Worm (Caenorhabditis elegans) whole organism, early embryonic: ENCODE data around the gene lgc-29.

ENCODE experiments used
- B0310.2 ChIP-seq: sonication (generic microtip); optimal IDR thresholded peaks from 2 replicates; lab custom pipeline; 2016; ENCODE audit warnings: mild to moderate bottlenecking, missing genetic modification characterization, missing compliant biosample characterization
- F13C5.2 ChIP-seq: sonication (generic microtip); optimal IDR thresholded peaks from 2 replicates; lab custom pipeline; 2017; ENCODE audit warnings: mild to moderate bottlenecking, missing genetic modification characterization, inconsistent platforms, missing compliant biosample characterization
- aly-1 ChIP-seq: sonication (generic microtip); optimal IDR thresholded peaks from 2 replicates; lab custom pipeline; 2016; ENCODE audit warnings: missing genetic modification characterization, missing compliant biosample characterization
- ama-1 ChIP-seq: fragments of 150-350 bp; optimal IDR thresholded peaks from 2 replicates; lab custom pipeline; 2014
- ceh-13 ChIP-seq: fragments of 200-800 bp; sonication (Bioruptor generic); optimal IDR thresholded peaks from 2 replicates; lab custom pipeline; 2018; ENCODE audit warnings: mild to moderate bottlenecking, missing genetic modification characterization, missing compliant biosample characterization
- ceh-36 ChIP-seq: sonication (generic microtip); optimal IDR thresholded peaks from 2 replicates; lab custom pipeline; 2016; ENCODE audit warnings: missing genetic modification characterization, inconsistent platforms, missing compliant biosample characterization
- ets-7 ChIP-seq: sonication (generic microtip); optimal IDR thresholded peaks from 2 replicates; lab custom pipeline; 2016; ENCODE audit warnings: missing genotype, missing genetic modification characterization, missing compliant biosample characterization
- flt-1 ChIP-seq: fragments of 200-800 bp; sonication (Bioruptor generic); IDR thresholded peaks from 2 replicates; pipeline ENCODE4 v1.3.6; 2022; ENCODE audit warnings: missing genetic modification characterization, missing compliant biosample characterization
- hmbx-1 ChIP-seq: sonication (generic microtip); optimal IDR thresholded peaks from 2 replicates; lab custom pipeline; 2016; ENCODE audit warnings: mild to moderate bottlenecking, missing genetic modification characterization, missing compliant biosample characterization
- hmg-4 ChIP-seq: fragments of 200-800 bp; sonication (Bioruptor generic); optimal IDR thresholded peaks from 2 replicates; lab custom pipeline; 2018; ENCODE audit warnings: mild to moderate bottlenecking, missing genetic modification characterization, missing compliant biosample characterization
- hnd-1 ChIP-seq: sonication (generic microtip); optimal IDR thresholded peaks from 2 replicates; lab custom pipeline; 2016; ENCODE audit warnings: missing genetic modification characterization, missing compliant biosample characterization
- pes-1 ChIP-seq: fragments of 200-800 bp; sonication (Bioruptor generic); IDR thresholded peaks from 2 replicates; pipeline ENCODE4 v1.3.6; 2022; ENCODE audit warnings: missing genetic modification reagents, missing genetic modification characterization, missing compliant biosample characterization
- scrt-1 ChIP-seq: fragments of 200-800 bp; sonication (Bioruptor generic); IDR thresholded peaks from 2 replicates; pipeline ENCODE4 v1.3.6; 2022; ENCODE audit warnings: missing genetic modification characterization, missing compliant biosample characterization
- sea-1 ChIP-seq: fragments of 200-800 bp; sonication (Bioruptor generic); conservative IDR thresholded peaks from 2 replicates; pipeline ENCODE4 v1.3.6; 2022; ENCODE audit warnings: missing genetic modification characterization, missing compliant biosample characterization
- tbx-11 ChIP-seq: fragments of 200-800 bp; sonication (Bioruptor generic); IDR thresholded peaks from 2 replicates; pipeline ENCODE4 v1.3.6; 2022; ENCODE audit warnings: missing genetic modification characterization, missing compliant biosample characterization
- tbx-37 ChIP-seq: fragments of 200-800 bp; sonication (Bioruptor generic); conservative IDR thresholded peaks from 2 replicates; pipeline ENCODE4 v1.3.6; 2022; ENCODE audit warnings: missing genetic modification reagents, missing genetic modification characterization, missing compliant biosample characterization
- tra-4 ChIP-seq: sonication (generic microtip); optimal IDR thresholded peaks from 2 replicates; lab custom pipeline; 2017; ENCODE audit warnings: missing genetic modification characterization, missing compliant biosample characterization

The lgc-29 gene

DNA sequence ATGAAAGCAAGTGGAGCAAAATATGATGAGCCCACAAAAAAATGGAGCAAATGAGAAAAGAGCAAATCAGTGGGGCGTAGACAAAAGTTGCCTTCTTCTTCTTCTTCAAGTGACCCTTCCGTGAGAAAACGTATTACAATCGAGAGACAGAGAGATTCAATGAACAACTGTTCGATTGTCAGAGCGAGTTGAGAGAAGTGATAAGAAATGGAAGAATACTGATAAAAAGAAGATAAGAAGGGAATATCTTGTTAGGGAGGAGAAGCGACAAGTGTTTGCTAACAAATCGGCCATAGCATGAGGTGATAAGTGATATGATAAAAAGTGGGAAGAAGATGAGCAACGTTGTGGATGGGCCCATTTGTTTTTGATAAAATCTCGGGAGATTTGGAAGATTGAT, 18.5 kb downstream of the lgc-29 start:
- no peak for TF ChIP-seq ets-7

DNA sequence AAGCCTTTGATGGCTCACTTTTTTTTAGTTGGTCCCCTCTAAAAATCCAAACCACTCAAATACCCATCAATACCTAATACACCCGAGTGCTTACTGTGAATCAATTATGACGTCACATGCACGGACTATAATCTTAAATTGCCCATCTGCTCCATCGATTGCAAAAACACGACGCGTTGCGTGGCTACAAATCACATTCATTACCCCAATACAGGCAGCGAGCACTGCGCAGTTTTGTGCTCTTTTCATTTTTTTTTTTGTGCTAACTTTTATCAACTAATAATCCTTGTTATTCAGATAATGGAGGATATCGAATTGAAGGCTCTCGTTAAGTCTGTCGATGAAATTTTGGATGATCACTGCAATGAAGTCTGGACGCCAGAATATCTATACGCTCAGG, 21.3 kb downstream of the lgc-29 start, which contains the start of gene Y45G5AM.5:
Gene Y45G5AM.5 (plus strand): TSS at position 301 of the 400 bp plus-strand sequence.
- no peak for TF ChIP-seq ceh-36 (tag; lab: Kevin White, UChicago)
- no peak for TF ChIP-seq hmbx-1
- no peak for TF ChIP-seq F13C5.2
- no peak for TF ChIP-seq hmg-4 (GFP tag; lab: Kevin White, UChicago)
- no peak for TF ChIP-seq aly-1 (tag; lab: Kevin White, UChicago)
- no peak for TF ChIP-seq tbx-11
- TF ChIP-seq tbx-37 (GFP tag; lab: Robert Waterston, UW), result no peak
- no peak for TF ChIP-seq pes-1

DNA sequence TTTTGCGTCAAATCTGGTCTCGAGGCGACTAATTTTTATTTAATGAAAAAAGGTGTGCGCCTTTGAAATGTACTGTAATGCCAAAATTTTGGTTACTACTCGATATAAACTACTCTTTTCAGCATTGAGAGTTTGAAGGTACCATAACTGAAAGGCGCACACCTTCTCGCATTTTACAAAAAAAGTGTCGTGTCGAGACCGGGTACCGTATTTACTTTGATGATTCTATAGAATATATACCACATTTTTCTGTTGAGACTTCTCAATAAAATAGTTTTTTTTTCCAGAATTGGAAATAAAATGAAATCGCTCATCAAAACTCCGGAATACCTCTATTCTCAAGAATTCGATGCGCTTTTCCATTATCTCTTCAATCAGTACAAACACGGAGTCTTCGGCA, 24.1 kb downstream of the lgc-29 start, which contains the start of gene Y45G5AM.4:
Gene Y45G5AM.4 (plus strand): TSS at position 301 of the 400 bp plus-strand sequence.
- TF ChIP-seq B0310.2, result no peak
- no peak for TF ChIP-seq scrt-1 (GFP tag; lab: Robert Waterston, UW)

DNA sequence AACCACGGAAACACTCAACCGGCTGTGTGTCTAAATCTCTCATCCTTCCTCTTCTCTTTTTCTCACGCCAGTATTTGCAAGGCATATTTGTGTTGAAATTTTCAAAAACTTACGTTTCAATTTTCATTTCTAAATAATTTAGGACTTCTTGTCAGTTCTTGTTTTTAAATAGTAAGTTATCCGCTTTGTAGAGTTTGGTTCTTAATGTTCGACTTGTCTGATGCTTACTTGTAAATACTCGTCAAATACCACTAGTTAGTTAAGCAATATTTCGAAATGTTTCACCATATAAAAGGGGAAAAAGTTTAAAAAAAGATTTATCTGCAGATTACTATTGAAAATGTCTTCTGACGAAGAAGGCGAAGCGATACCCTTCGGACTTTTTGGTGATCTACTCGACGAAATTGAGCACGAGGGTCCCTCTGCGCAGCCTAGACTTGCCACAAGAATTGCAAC, 25.7 kb downstream of the lgc-29 start, which contains the start of gene Y45G5AM.3:
Gene Y45G5AM.3 (plus strand): TSS at position 51 of the 456 bp plus-strand sequence.
- TF ChIP-seq ceh-36 (tag; lab: Kevin White, UChicago) (no peak), tbx-37 (GFP tag; lab: Robert Waterston, UW) (no peak), hnd-1 (no peak), ceh-13 (GFP tag; lab: Kevin White, UChicago) (no peak), tra-4 (tag; lab: Kevin White, UChicago) (no peak), hmbx-1 (no peak), F13C5.2 (no peak), pes-1 (no peak)

DNA sequence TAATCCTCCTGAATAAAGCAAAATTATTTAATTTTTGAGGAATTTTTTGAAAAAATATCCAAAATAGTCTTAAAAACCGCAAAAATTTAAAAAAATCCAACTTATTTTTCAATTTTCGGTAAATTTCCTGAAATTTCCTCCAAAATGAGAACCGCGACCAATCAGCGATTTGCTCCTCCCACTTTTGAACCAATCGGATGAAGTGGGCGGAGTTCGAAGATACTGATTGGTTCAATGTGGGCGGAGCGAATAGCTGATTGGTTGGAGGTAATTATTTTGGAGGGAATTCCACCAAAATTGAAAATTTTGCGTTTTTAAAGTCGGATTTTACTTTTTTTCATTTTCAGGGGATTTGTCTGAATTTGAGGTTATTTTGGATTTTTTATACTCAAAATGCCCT, 29.3 kb downstream of the lgc-29 start:
- no peak for TF ChIP-seq flt-1 (GFP tag; lab: Robert Waterston, UW)
- no peak for TF ChIP-seq pes-1
- no peak for TF ChIP-seq ceh-36 (tag; lab: Kevin White, UChicago)

DNA sequence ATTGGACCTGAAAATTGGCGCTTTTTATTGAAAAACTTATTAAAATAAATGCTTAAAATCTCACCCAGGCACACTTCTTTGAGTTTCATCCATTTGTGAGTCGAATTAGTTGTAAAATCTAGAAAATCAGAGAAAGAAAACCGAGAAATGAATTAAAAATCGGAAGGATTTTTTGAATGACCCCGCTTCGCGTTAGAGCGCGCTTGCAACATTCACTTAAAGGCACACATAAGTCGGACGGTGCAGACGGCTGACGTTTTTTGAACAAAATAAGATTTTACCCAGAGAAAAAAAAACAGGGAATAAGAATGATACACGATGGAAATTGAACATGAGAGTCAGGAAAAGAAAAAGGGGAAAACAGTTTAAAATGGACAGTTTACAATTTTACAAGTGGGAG, 30.9 kb downstream of the lgc-29 start:
- TF ChIP-seq tbx-11, result no peak
- no peak for TF ChIP-seq hmg-4 (GFP tag; lab: Kevin White, UChicago)
- TF ChIP-seq ama-1 (lab: Kevin White, UChicago), result no peak
- no peak for TF ChIP-seq ets-7
- TF ChIP-seq tra-4 (tag; lab: Kevin White, UChicago), result no peak
- TF ChIP-seq pes-1, result no peak
- no peak for TF ChIP-seq flt-1 (GFP tag; lab: Robert Waterston, UW)
- TF ChIP-seq ceh-13 (GFP tag; lab: Kevin White, UChicago), result no peak
- TF ChIP-seq scrt-1 (GFP tag; lab: Robert Waterston, UW), result no peak
- no peak for TF ChIP-seq ceh-36 (tag; lab: Kevin White, UChicago)
- no peak for TF ChIP-seq tbx-37 (GFP tag; lab: Robert Waterston, UW)
- TF ChIP-seq F13C5.2, result no peak
- TF ChIP-seq B0310.2, result no peak
- no peak for TF ChIP-seq aly-1 (tag; lab: Kevin White, UChicago)
- TF ChIP-seq sea-1 (GFP tag; lab: Robert Waterston, UW), result no peak
- no peak for TF ChIP-seq hmbx-1
- TF ChIP-seq hnd-1, result no peak

DNA sequence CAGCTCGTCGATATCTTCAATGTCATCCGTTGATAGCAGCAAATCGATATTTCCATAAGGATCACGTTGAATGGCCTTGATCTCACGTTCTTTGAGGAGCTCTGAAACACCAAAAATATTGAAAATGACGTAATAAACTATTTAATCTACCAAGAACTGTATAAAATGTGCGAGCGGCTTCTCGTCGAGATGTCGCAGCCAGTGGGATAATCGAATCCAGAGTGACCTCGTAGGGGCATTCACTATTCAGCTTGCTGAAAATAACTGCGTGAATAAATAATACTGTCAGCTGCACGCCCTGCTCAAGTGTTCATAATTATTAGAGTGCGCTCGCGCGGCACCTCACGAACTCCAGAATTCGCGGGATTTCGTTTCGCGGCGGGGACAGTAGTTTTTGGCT, 31.4 kb downstream of the lgc-29 start, which contains the start of gene Y45G5AM.7:
Gene Y45G5AM.7 (minus strand): TSS at position 101 of the 400 bp plus-strand sequence.
- TF ChIP-seq aly-1 (tag; lab: Kevin White, UChicago), result no peak

DNA sequence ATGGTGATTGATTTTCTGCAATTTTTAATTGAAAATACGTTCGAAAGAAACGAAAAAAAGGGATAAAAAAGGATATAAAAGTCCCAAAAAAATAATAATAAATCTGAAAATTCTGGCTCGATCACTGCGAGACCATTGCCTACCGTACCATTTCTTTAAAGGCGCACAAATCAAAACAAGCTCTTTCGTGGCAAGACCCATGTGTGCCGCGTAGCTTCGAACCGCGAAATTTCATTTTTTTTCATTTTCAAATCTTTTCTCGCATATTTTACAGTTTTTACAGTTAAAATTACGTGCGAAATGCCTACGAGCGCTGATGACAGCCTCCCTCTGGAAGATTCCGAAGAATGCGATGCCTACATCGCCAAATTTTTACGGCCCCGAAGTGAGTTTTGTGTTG, 36.8 kb downstream of the lgc-29 start, which contains the start of the genes coh-4 and pid-5:
Gene coh-4 (minus strand): TSS at position 17 of the 400 bp plus-strand sequence.
Gene pid-5 (plus strand): TSS at position 259 of the 400 bp plus-strand sequence.
- TF ChIP-seq pes-1 (no peak), aly-1 (tag; lab: Kevin White, UChicago) (no peak), ama-1 (lab: Kevin White, UChicago) (no peak), tra-4 (tag; lab: Kevin White, UChicago) (no peak), hnd-1 (no peak), tbx-37 (GFP tag; lab: Robert Waterston, UW) (no peak), ceh-13 (GFP tag; lab: Kevin White, UChicago) (no peak), sea-1 (GFP tag; lab: Robert Waterston, UW) (no peak), hmg-4 (GFP tag; lab: Kevin White, UChicago) (no peak), scrt-1 (GFP tag; lab: Robert Waterston, UW) (no peak), ets-7 (no peak), hmbx-1 (no peak), B0310.2 (no peak)

DNA sequence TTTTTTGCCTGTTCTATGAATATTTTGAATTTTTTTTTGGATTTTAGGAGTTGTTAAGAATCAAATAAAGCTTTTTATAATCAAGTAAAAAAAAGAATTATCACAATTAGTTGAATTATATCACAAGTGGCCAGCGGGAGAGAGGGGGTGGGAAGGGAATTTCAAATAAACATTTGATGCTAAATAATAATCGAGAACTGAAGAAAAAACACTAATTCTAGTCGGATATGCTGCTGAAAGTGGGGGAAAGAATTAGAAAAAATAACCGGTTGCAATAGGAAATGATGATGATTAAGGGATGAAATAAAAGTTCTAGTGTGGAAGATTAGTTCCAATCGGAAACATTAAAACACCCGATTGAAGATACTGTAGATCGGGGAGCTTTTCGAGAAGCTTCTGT, 42.5 kb downstream of the lgc-29 start:
- TF ChIP-seq sea-1 (GFP tag; lab: Robert Waterston, UW) (no peak), F13C5.2 (no peak), hmbx-1 (no peak), pes-1 (no peak), ceh-13 (GFP tag; lab: Kevin White, UChicago) (no peak), tbx-37 (GFP tag; lab: Robert Waterston, UW) (no peak), aly-1 (tag; lab: Kevin White, UChicago) (no peak), ceh-36 (tag; lab: Kevin White, UChicago) (no peak), tbx-11 (no peak), ets-7 (no peak)
